Fruit fly (Drosophila melanogaster) whole organism, adult: ENCODE measurements around the gene CG43783.

Experiments used
- CG11617 ChIP-seq: fragments of 200-800 bp; sonication (Bioruptor generic); optimal IDR thresholded peaks from 2 replicates; lab custom pipeline; 2017; ENCODE audit warnings: mild to moderate bottlenecking, missing biosample characterization, missing genetic modification reagents, missing genetic modification characterization
- CG12768 ChIP-seq: fragments of 200-800 bp; sonication (Bioruptor generic); optimal IDR thresholded peaks from 2 replicates; lab custom pipeline; 2017; ENCODE audit warnings: missing biosample characterization, missing genetic modification characterization, mild to moderate bottlenecking, moderate library complexity, missing genetic modification reagents
- CG14711 ChIP-seq: fragments of 200-800 bp; sonication (Bioruptor generic); optimal IDR thresholded peaks from 2 replicates; lab custom pipeline; 2018; ENCODE audit warnings: missing biosample characterization, mild to moderate bottlenecking, missing genetic modification characterization, moderate library complexity
- CG1620 ChIP-seq: fragments of 200-800 bp; sonication (Bioruptor generic); optimal IDR thresholded peaks from 2 replicates; lab custom pipeline; 2016; ENCODE audit warnings: missing biosample characterization, missing genetic modification characterization
- CG33017 ChIP-seq: fragments of 200-800 bp; sonication (Bioruptor generic); optimal IDR thresholded peaks from 2 replicates; lab custom pipeline; 2018; ENCODE audit warnings: missing biosample characterization, mild to moderate bottlenecking, missing genetic modification characterization, moderate library complexity
- CG5204 ChIP-seq: fragments of 200-800 bp; sonication (Bioruptor generic); optimal IDR thresholded peaks from 2 replicates; lab custom pipeline; 2016; ENCODE audit warnings: missing biosample characterization, missing genetic modification characterization
- CG7045 ChIP-seq: fragments of 200-800 bp; sonication (Bioruptor generic); optimal IDR thresholded peaks from 2 replicates; lab custom pipeline; 2017; ENCODE audit warnings: missing biosample characterization, mild to moderate bottlenecking, missing genetic modification characterization
- CG7101 ChIP-seq: fragments of 200-800 bp; sonication (Bioruptor generic); optimal IDR thresholded peaks from 2 replicates; lab custom pipeline; 2018; ENCODE audit warnings: missing biosample characterization, mild to moderate bottlenecking, missing genetic modification characterization, moderate library complexity
- Clk ChIP-seq: fragments of 200-800 bp; sonication (Bioruptor generic); optimal IDR thresholded peaks from 2 replicates; lab custom pipeline; 2017; ENCODE audit warnings: missing biosample characterization, missing genetic modification characterization
- Crg-1 ChIP-seq: fragments of 200-800 bp; sonication (Bioruptor generic); optimal IDR thresholded peaks from 2 replicates; lab custom pipeline; 2016; ENCODE audit warnings: missing biosample characterization, missing genetic modification characterization
- Hr96 ChIP-seq: fragments of 200-800 bp; sonication (Bioruptor generic); optimal IDR thresholded peaks from 2 replicates; lab custom pipeline; 2016; ENCODE audit warnings: missing biosample characterization, missing genetic modification characterization
- Mnt ChIP-seq: fragments of 200-800 bp; sonication (Bioruptor generic); optimal IDR thresholded peaks from 2 replicates; lab custom pipeline; 2016; ENCODE audit warnings: missing biosample characterization, mild to moderate bottlenecking, missing genetic modification characterization
- bab1 ChIP-seq: fragments of 200-800 bp; sonication (Bioruptor generic); optimal IDR thresholded peaks from 3 replicates; lab custom pipeline; 2019; ENCODE audit warnings: missing biosample characterization, mild to moderate bottlenecking, missing genetic modification characterization, moderate library complexity
- cic ChIP-seq: fragments of 200-800 bp; sonication (Bioruptor generic); optimal IDR thresholded peaks from 2 replicates; lab custom pipeline; 2017; ENCODE audit warnings: missing biosample characterization, mild to moderate bottlenecking, missing genetic modification characterization, moderate library complexity
- cnc ChIP-seq, 2 experiments: fragments of >200 bp; optimal IDR thresholded peaks; 2 replicates each; lab custom pipeline; 2017
- kay ChIP-seq: fragments of 200-800 bp; sonication (Bioruptor generic); peaks from one replicate; lab custom pipeline; 2016; ENCODE audit warnings: missing biosample characterization, missing genetic modification characterization, borderline replicate concordance
- ovo ChIP-seq: fragments of 200-800 bp; sonication (Bioruptor generic); optimal IDR thresholded peaks from 2 replicates; lab custom pipeline; 2016; ENCODE audit warnings: missing biosample characterization, missing genetic modification characterization
- pad ChIP-seq: fragments of 200-800 bp; sonication (Bioruptor generic); optimal IDR thresholded peaks from 3 replicates; lab custom pipeline; 2017; ENCODE audit warnings: missing biosample characterization, missing genetic modification characterization, mild to moderate bottlenecking, moderate library complexity, missing genetic modification reagents
- tj ChIP-seq: fragments of 200-800 bp; sonication (Bioruptor generic); optimal IDR thresholded peaks from 3 replicates; lab custom pipeline; 2017; ENCODE audit warnings: missing biosample characterization, mild to moderate bottlenecking, missing genetic modification characterization, moderate library complexity
- toe ChIP-seq: fragments of 200-800 bp; sonication (Bioruptor generic); optimal IDR thresholded peaks from 2 replicates; lab custom pipeline; 2016; ENCODE audit warnings: missing biosample characterization, missing genetic modification characterization

The CG43783 gene

DNA sequence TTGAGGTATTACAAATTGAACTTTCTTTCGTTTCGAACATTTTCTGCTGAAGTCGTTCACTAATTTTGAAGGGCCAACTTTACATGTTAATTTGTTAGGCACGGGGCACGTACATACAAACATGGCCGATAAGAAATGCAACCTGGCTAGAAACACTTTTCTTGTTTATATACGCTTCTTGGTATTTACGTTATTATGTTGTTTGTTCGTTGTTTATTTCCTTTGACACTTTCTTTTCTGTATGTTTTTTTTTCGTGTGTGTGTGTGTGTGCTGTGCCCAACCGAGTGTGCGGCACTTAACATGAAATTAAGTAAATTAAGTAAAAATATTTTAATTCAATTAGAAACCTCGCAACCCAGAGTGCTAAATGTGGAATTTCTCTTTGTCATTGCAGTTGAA is 28.4 kb downstream of the CG43783 start:
- TF ChIP-seq kay (peak; percentile 12), tj (GFP tag; lab: Kevin White, UChicago) (no peak)

DNA sequence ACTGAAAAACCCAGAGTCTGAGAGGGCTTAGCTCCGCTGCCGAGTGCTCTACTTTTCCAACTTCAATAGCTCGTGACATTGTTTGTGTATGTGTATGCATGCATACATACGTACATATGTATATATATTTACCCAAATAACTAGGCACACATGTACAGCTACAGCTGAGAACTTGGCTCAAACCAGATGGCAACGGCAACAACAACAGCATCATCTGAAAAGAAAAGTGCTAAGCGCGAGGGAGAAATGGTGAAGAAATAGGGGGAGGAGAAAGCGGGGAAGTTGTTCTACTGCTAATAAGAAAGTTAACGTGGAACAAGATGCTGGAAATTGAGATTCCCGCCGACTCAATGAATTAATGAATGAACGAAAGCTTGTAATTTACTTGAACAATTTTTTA is 29.1 kb downstream of the CG43783 start:
- TF ChIP-seq cic (no peak), Hr96 (GFP tag; lab: Kevin White, UChicago) (no peak)

DNA sequence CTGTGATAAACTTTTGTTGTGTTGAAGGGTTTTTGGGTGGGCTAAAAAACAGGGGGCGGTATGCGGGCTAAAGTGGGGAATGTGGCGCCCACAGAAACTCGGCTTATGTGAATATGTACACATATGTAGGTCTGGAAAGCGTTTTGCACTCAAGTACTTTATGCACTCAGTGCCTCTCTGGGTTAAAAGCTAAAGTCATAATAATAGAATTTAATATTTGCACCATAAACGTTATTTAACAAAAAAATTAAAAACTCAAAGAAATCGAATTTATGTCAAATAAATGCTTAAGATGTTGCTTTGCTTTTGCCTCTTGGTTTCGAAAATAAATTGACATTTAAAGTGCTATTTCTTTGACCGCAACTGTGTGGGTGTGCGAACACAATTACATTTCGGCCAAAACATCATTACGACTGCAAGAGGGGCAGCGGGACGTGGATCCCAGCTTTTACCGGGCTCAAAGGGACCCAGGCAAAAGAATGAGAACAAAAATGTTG is 29.6 kb downstream of the CG43783 start:
- TF ChIP-seq bab1 (no peak), kay (peak; percentile 44)

DNA sequence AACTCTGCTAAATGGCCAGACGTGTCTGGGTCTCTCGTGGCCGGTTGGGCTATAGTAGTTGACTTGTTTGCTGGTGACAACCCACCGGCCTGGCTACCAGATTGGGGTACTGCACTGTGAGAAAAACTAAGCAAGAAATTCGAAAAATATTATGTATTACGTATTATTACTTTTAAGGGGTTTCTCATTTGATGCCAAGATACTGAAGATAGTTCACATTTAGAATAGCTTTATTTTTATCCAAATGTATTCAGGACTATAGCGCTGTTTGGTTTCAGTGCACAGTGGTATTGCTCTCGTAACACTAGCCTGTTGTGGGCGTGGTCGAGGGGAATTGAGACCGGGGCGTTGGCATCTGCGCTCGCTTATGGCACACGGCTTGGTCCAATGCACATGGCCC is 33.4 kb downstream of the CG43783 start:
- TF ChIP-seq cnc (optimal IDR thresholded peaks at IDR 0.05; lab: Kevin White, UChicago) (no peak), Mnt (GFP tag; lab: Kevin White, UChicago) (no peak), kay (no peak), pad (GFP tag; lab: Kevin White, UChicago) (no peak), CG14711 (tag; lab: Kevin White, UChicago) (no peak), CG1620 (no peak), Hr96 (GFP tag; lab: Kevin White, UChicago) (no peak), CG11617 (GFP tag; lab: Kevin White, UChicago) (no peak), tj (GFP tag; lab: Kevin White, UChicago) (no peak), CG7101 (tag; lab: Kevin White, UChicago) (no peak), cic (no peak), CG33017 (tag; lab: Kevin White, UChicago) (no peak), CG7045 (GFP tag; lab: Kevin White, UChicago) (no peak), toe (GFP tag; lab: Kevin White, UChicago) (no peak)

DNA sequence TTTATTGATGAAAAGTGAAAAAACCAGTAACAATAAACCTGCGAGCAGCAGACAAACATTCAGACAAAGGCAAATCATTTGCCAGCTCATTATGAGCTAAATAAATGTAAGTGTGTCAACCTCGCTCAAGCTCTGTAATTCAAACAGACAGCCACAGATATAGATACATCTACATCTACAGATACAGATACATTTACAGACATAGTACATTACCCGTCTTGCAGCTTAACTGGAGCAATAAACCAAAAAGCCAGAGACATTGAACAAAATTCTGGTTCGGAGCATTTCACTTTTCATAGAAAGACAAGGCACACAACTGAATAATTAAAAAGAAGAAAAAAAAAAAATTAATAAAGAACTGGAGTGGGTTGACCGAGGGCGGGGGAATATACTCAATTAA is 34.4 kb downstream of the CG43783 start:
- TF ChIP-seq pad (GFP tag; lab: Kevin White, UChicago) (no peak), CG33017 (tag; lab: Kevin White, UChicago) (no peak), tj (GFP tag; lab: Kevin White, UChicago) (no peak), CG14711 (tag; lab: Kevin White, UChicago) (no peak), cnc (optimal IDR thresholded peaks at IDR 0.05; lab: Kevin White, UChicago) (no peak), CG1620 (no peak)

DNA sequence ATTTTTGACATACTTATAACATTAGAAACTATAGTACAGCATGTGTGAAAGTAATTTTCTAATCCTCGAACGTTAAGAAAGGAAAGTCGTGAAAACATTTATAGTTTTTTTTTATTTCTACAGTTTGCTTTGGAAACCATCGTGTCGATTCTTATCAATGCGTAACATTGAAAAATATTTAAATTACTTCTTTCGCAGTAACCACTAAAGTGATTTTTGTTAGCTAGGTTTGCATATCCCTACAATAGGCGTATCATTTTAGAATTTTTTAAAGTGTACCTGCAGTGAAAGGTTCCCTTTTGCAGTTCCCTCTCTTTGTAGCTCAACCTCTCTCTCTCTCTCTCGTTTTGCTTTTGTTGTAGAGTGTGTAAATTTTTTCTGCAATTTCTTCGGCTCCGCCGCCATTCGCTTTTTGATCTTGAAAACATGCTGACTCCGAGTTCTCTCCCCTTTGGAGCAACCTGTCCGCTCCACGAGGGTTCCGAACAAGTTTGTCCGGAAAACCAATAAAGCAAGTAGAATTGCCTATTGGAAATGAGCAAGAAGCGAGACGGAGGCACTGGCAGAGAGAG is 40.4 kb downstream of the CG43783 start:
- peak; percentile 10 for TF ChIP-seq bab1
- TF ChIP-seq tj (GFP tag; lab: Kevin White, UChicago): peak; percentile 11
- TF ChIP-seq CG7101 (tag; lab: Kevin White, UChicago): no peak
- TF ChIP-seq Clk (GFP tag; lab: Kevin White, UChicago): no peak
- no peak for TF ChIP-seq Crg-1 (GFP tag; lab: Kevin White, UChicago)
- TF ChIP-seq pad (GFP tag; lab: Kevin White, UChicago): no peak
- no peak for TF ChIP-seq cic
- TF ChIP-seq Mnt (GFP tag; lab: Kevin White, UChicago): no peak
- TF ChIP-seq kay: peak; percentile 81
- TF ChIP-seq Hr96 (GFP tag; lab: Kevin White, UChicago): no peak
- TF ChIP-seq toe (GFP tag; lab: Kevin White, UChicago): no peak
- no peak for TF ChIP-seq ovo
- no peak for TF ChIP-seq CG7045 (GFP tag; lab: Kevin White, UChicago)
- TF ChIP-seq cnc (optimal IDR thresholded peaks at IDR 0.05; lab: Kevin White, UChicago): no peak
- TF ChIP-seq CG5204: no peak
- TF ChIP-seq CG33017 (tag; lab: Kevin White, UChicago): no peak
- TF ChIP-seq CG1620: no peak

DNA sequence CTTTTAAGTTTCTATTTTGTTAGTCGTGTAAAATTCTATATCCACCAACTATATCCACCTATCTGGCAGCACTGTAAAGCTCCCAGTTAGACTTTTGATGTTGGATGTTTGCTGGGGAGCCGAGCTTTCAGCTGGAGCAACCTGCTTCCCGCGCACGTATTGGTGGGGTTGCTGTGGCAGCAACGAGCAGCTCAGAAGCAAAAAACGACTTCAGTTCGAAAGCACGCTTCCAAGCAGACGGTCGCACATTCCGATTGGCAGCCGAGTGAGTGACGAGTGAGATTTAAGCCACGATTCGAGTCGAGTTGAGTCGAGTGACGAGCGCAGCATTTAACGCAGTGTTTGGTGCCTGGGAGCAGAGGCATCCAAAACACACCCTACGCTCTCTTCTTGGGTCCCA is 41.7 kb downstream of the CG43783 start, which contains the start of the genes Tsp66E and mfr:
TSS of gene Tsp66E (plus strand) at position 168 of the 400 bp plus-strand sequence.
TSS of gene mfr (minus strand) at position 340 of the 400 bp plus-strand sequence.
- TF ChIP-seq CG12768 (GFP tag; lab: Kevin White, UChicago) (peak; percentile 15), tj (GFP tag; lab: Kevin White, UChicago) (peak; percentile 4), Crg-1 (GFP tag; lab: Kevin White, UChicago) (no peak)

DNA sequence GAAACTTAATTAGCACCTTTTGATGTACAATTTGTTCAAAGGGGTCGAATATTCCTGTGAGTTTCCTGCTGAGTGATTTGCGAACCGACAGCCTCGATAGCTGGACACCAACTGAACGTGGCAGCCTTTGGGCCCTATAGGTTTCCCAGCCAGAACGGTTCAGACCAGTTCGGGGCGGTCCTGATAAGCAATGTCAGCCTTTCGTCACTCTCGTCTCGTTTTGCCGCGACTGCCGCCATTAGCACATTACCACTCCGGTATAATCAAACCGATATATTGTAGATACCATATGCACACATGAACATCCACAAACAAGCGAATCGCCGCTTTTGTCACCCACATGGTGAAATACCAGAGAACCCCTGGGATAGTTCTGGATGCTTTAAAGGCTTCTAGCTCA is 49.0 kb downstream of the CG43783 start, which contains the start of gene TrpA1:
TSS of gene TrpA1 (minus strand) at position 101 of the 400 bp plus-strand sequence.
- TF ChIP-seq CG7045 (GFP tag; lab: Kevin White, UChicago) (no peak), CG33017 (tag; lab: Kevin White, UChicago) (no peak), cic (no peak), Crg-1 (GFP tag; lab: Kevin White, UChicago) (no peak), kay (no peak), tj (GFP tag; lab: Kevin White, UChicago) (no peak), pad (GFP tag; lab: Kevin White, UChicago) (no peak), Clk (GFP tag; lab: Kevin White, UChicago) (no peak), CG14711 (tag; lab: Kevin White, UChicago) (no peak), CG1620 (no peak), Mnt (GFP tag; lab: Kevin White, UChicago) (no peak), toe (GFP tag; lab: Kevin White, UChicago) (no peak), CG11617 (GFP tag; lab: Kevin White, UChicago) (no peak), CG12768 (GFP tag; lab: Kevin White, UChicago) (no peak)
